Fruit fly (Drosophila melanogaster): ENCODE measurements around the gene tadr.

Gene tadr

dm6 chr2L:21038723-21039122 is 36.5 kb upstream of the tadr start (continued):
- no peak for TF ChIP-seq CG4617 (GFP tag; optimal IDR thresholded peaks at IDR 0.05; ENCODE audit: borderline replicate concordance)
- peak; percentile 42 for TF ChIP-seq HLH54F (GFP tag; optimal IDR thresholded peaks at IDR 0.05)
- TF ChIP-seq sima (GFP tag; optimal IDR thresholded peaks at IDR 0.05) = peak; percentile 4
- TF ChIP-seq sug (tag; optimal IDR thresholded peaks at IDR 0.05) = no peak
- TF ChIP-seq twi (tag; optimal IDR thresholded peaks at IDR 0.05) = no peak
- TF ChIP-seq Adf1 (GFP tag; IDR thresholded peaks at IDR 0.05) = peak; percentile 34; the same call in 1 of the 2 replicates
- TF ChIP-seq Dip2 (GFP tag; IDR thresholded peaks at IDR 0.05) = no peak
- TF ChIP-seq dmrt11E (tag; optimal IDR thresholded peaks at IDR 0.05) = peak; percentile 62
- TF ChIP-seq Awh (GFP tag; IDR thresholded peaks at IDR 0.05) = no peak; the same call in 1 of the 2 replicates
- peak; percentile 66; the same call in 1 of the 3 replicates for TF ChIP-seq so (GFP tag; IDR thresholded peaks at IDR 0.05)
- TF ChIP-seq CG8924 (tag; optimal IDR thresholded peaks at IDR 0.05) = peak; percentile 25
- peak; percentile 61 for TF ChIP-seq tio (GFP tag; optimal IDR thresholded peaks at IDR 0.05)
- peak; percentile 75; the same call in 2 of the 3 replicates for TF ChIP-seq ci (GFP tag; IDR thresholded peaks at IDR 0.05)
- peak; percentile 18 for TF ChIP-seq CG9437 (GFP tag; optimal IDR thresholded peaks at IDR 0.05)
- TF ChIP-seq Bgb (GFP tag; IDR thresholded peaks at IDR 0.05; ENCODE audit: partially characterized antibody) = no peak
- TF ChIP-seq NfI (GFP tag; optimal IDR thresholded peaks at IDR 0.05) = peak; percentile 70
- TF ChIP-seq Max (GFP tag; optimal IDR thresholded peaks at IDR 0.05) = peak; percentile 21
- TF ChIP-seq CG6654 (GFP tag; optimal IDR thresholded peaks at IDR 0.05) = peak; percentile 29
- TF ChIP-seq CG3847 (GFP tag; IDR thresholded peaks at IDR 0.05) = peak; percentile 35; the same call in 1 of the 2 replicates
- TF ChIP-seq CG13287 (GFP tag; IDR thresholded peaks at IDR 0.05; ENCODE audit: partially characterized antibody) = no peak
- peak; percentile 27 for TF ChIP-seq fu2 (GFP tag; optimal IDR thresholded peaks at IDR 0.05)
- TF ChIP-seq Sry-β (GFP tag; optimal IDR thresholded peaks at IDR 0.05) = no peak
- TF ChIP-seq CG1647 (GFP tag; optimal IDR thresholded peaks at IDR 0.05) = peak; percentile 16
- TF ChIP-seq CG2116 (GFP tag; optimal IDR thresholded peaks at IDR 0.05) = no peak
- TF ChIP-seq mirr (GFP tag; optimal IDR thresholded peaks at IDR 0.05) = no peak
- peak; percentile 4 for TF ChIP-seq trem (tag; optimal IDR thresholded peaks at IDR 0.05)
- TF ChIP-seq oc (tag; optimal IDR thresholded peaks at IDR 0.05) = peak; percentile 52
- no peak for TF ChIP-seq usp (GFP tag; optimal IDR thresholded peaks at IDR 0.05)
- peak; percentile 42 for TF ChIP-seq fd3F (GFP tag; optimal IDR thresholded peaks at IDR 0.05)
- TF ChIP-seq unc-4 (GFP tag; IDR thresholded peaks at IDR 0.05; ENCODE audit: partially characterized antibody) = no peak
- peak; percentile 55; the same call in 1 of the 2 replicates for TF ChIP-seq CG14667 (GFP tag; IDR thresholded peaks at IDR 0.05)
- TF ChIP-seq Nf-YB (GFP tag; optimal IDR thresholded peaks at IDR 0.05) = peak; percentile 23
- TF ChIP-seq CG10274 (GFP tag; optimal IDR thresholded peaks at IDR 0.05) = peak; percentile 0
- TF ChIP-seq CG4854 (GFP tag; optimal IDR thresholded peaks at IDR 0.05) = no peak
- TF ChIP-seq Hmx (GFP tag; optimal IDR thresholded peaks at IDR 0.05) = no peak
- TF ChIP-seq sqz (GFP tag; optimal IDR thresholded peaks at IDR 0.05) = no peak
- peak in 1 of 3 experiments; percentile 57 for TF ChIP-seq lola (GFP tag; optimal IDR thresholded peaks at IDR 0.05)
- peak; percentile 45 for TF ChIP-seq pnt (GFP tag; optimal IDR thresholded peaks at IDR 0.05)
- peak; percentile 72 for TF ChIP-seq CG11504 (tag; optimal IDR thresholded peaks at IDR 0.05)
- no peak for TF ChIP-seq dimm (GFP tag; IDR thresholded peaks at IDR 0.05)
- TF ChIP-seq sc (optimal IDR thresholded peaks at IDR 0.05) = no peak
- peak; percentile 27 for TF ChIP-seq sc (GFP tag; optimal IDR thresholded peaks at IDR 0.05)
- TF ChIP-seq caup (GFP tag; optimal IDR thresholded peaks at IDR 0.05; ENCODE audit: severe bottlenecking) = peak; percentile 55
- TF ChIP-seq Hey (tag; optimal IDR thresholded peaks at IDR 0.05) = no peak
- TF ChIP-seq croc (GFP tag; conservative IDR thresholded peaks at IDR 0.05) = peak; percentile 32; the same call in 1 of the 3 replicates
- peak; percentile 42 for TF ChIP-seq CG12659 (GFP tag; optimal IDR thresholded peaks at IDR 0.05)
- peak; percentile 75 for TF ChIP-seq slbo (GFP tag; IDR thresholded peaks at IDR 0.05)
- peak; percentile 47 for TF ChIP-seq CG9817 (tag; optimal IDR thresholded peaks at IDR 0.05)
- TF ChIP-seq ewg (GFP tag; optimal IDR thresholded peaks at IDR 0.05) = no peak
- no peak for TF ChIP-seq emc (GFP tag; optimal IDR thresholded peaks at IDR 0.05)

Measured in whole organism, embryonic.